Fruit fly (Drosophila melanogaster) whole organism, embryonic: ENCODE data around the gene CG42305.

Experiments
- ATbp ChIP-seq: fragments of 200-800 bp; sonication (Bioruptor generic); optimal IDR thresholded peaks from 2 replicates; lab custom pipeline; 2017; ENCODE audit warnings: missing biosample characterization, mild to moderate bottlenecking, missing genetic modification characterization, missing genetic modification reagents
- Antp ChIP-seq: fragments of 200-800 bp; sonication (Bioruptor generic); optimal IDR thresholded peaks from 3 replicates; lab custom pipeline; 2016; ENCODE audit warnings: missing biosample characterization, missing genetic modification characterization
- Atf3 ChIP-seq: fragments of 200-800 bp; sonication (Bioruptor generic); optimal IDR thresholded peaks from 3 replicates; lab custom pipeline; 2016; ENCODE audit warnings: missing biosample characterization, missing genetic modification characterization
- CG10147 ChIP-seq: fragments of 200-800 bp; sonication (Bioruptor generic); optimal IDR thresholded peaks from 2 replicates; lab custom pipeline; 2019; ENCODE audit warnings: missing biosample characterization, mild to moderate bottlenecking, missing genetic modification characterization, moderate library complexity
- CG10565 ChIP-seq: fragments of 200-800 bp; sonication (Bioruptor generic); optimal IDR thresholded peaks from 3 replicates; lab custom pipeline; 2016; ENCODE audit warnings: missing biosample characterization, mild to moderate bottlenecking, missing genetic modification characterization
- CG10654 ChIP-seq: fragments of 200-800 bp; sonication (Bioruptor generic); optimal IDR thresholded peaks from 2 replicates; lab custom pipeline; 2016; ENCODE audit warnings: missing biosample characterization, missing genetic modification characterization
- CG11504 ChIP-seq: fragments of 200-800 bp; sonication (Bioruptor generic); optimal IDR thresholded peaks from 3 replicates; lab custom pipeline; 2019; ENCODE audit warnings: missing biosample characterization, mild to moderate bottlenecking, missing genetic modification characterization, moderate library complexity
- CG11560 ChIP-seq: fragments of 200-800 bp; sonication (Bioruptor generic); IDR thresholded peaks from 3 replicates; pipeline ENCODE4 v1.3.6; 2022; ENCODE audit warnings: missing biosample characterization, missing genetic modification characterization
- CG11696 ChIP-seq: fragments of 200-800 bp; sonication (Bioruptor generic); IDR thresholded peaks from 2 replicates; pipeline ENCODE4 v1.3.6; 2022; ENCODE audit warnings: missing biosample characterization, missing genetic modification characterization
- CG1233 ChIP-seq: fragments of 200-800 bp; sonication (Bioruptor generic); optimal IDR thresholded peaks from 4 replicates; lab custom pipeline; 2018; ENCODE audit warnings: missing biosample characterization, mild to moderate bottlenecking, missing genetic modification characterization
- CG13296 ChIP-seq: fragments of 200-800 bp; sonication (Bioruptor generic); optimal IDR thresholded peaks from 3 replicates; lab custom pipeline; 2018; ENCODE audit warnings: missing biosample characterization, mild to moderate bottlenecking, missing genetic modification characterization
- CG13775 ChIP-seq: fragments of 200-800 bp; sonication (Bioruptor generic); optimal IDR thresholded peaks from 3 replicates; lab custom pipeline; 2017; ENCODE audit warnings: missing biosample characterization, mild to moderate bottlenecking, missing genetic modification characterization
- CG14860 ChIP-seq: fragments of 200-800 bp; sonication (Bioruptor generic); IDR thresholded peaks from 3 replicates; pipeline ENCODE4 v1.3.6; 2022; ENCODE audit warnings: missing biosample characterization, missing genetic modification characterization; ENCODE audit not compliant: partially characterized antibody
- CG15601 ChIP-seq: fragments of 200-800 bp; sonication (Bioruptor generic); optimal IDR thresholded peaks from 3 replicates; lab custom pipeline; 2019; ENCODE audit warnings: missing biosample characterization, mild to moderate bottlenecking, missing genetic modification characterization, moderate library complexity
- CG16813 ChIP-seq: fragments of 200-800 bp; sonication (Bioruptor generic); IDR thresholded peaks from 3 replicates; pipeline ENCODE4 v1.3.6; 2022; ENCODE audit warnings: missing biosample characterization, missing genetic modification characterization; ENCODE audit not compliant: partially characterized antibody
- CG18619 ChIP-seq: fragments of 200-800 bp; sonication (Bioruptor generic); optimal IDR thresholded peaks from 3 replicates; lab custom pipeline; 2017; ENCODE audit warnings: missing biosample characterization, mild to moderate bottlenecking, missing genetic modification characterization
- CG3847 ChIP-seq: fragments of 200-800 bp; sonication (Bioruptor generic); IDR thresholded peaks from 2 replicates; pipeline ENCODE4 v1.3.6; 2022; ENCODE audit warnings: missing biosample characterization, missing genetic modification characterization
- CG4617 ChIP-seq: fragments of 200-800 bp; sonication (Bioruptor generic); optimal IDR thresholded peaks from 3 replicates; lab custom pipeline; 2016; ENCODE audit warnings: missing biosample characterization, missing genetic modification characterization, borderline replicate concordance
- CG5245 ChIP-seq: fragments of 200-800 bp; sonication (Bioruptor generic); optimal IDR thresholded peaks from 3 replicates; lab custom pipeline; 2016; ENCODE audit warnings: missing biosample characterization, missing genetic modification characterization
- CG6254 ChIP-seq: fragments of 200-800 bp; sonication (Bioruptor generic); optimal IDR thresholded peaks from 3 replicates; lab custom pipeline; 2017; ENCODE audit warnings: mild to moderate bottlenecking, missing biosample characterization, missing genetic modification reagents, missing genetic modification characterization
- CG6272 ChIP-seq: fragments of 200-800 bp; sonication (Bioruptor generic); IDR thresholded peaks from 2 replicates; pipeline ENCODE4 v1.3.6; 2022; ENCODE audit warnings: missing biosample characterization, missing genetic modification characterization
- CG7786 ChIP-seq: fragments of 200-800 bp; sonication (Bioruptor generic); optimal IDR thresholded peaks from 2 replicates; lab custom pipeline; 2016; ENCODE audit warnings: missing biosample characterization, missing genetic modification characterization
- CG7963 ChIP-seq: fragments of 200-800 bp; sonication (Bioruptor generic); IDR thresholded peaks from 3 replicates; pipeline ENCODE4 v1.3.6; 2022; ENCODE audit warnings: missing biosample characterization, missing genetic modification characterization; ENCODE audit not compliant: partially characterized antibody
- CG9215 ChIP-seq: fragments of 200-800 bp; sonication (Bioruptor generic); IDR thresholded peaks from 2 replicates; pipeline ENCODE4 v1.3.6; 2022; ENCODE audit warnings: missing biosample characterization, missing genetic modification characterization
- Deaf1 ChIP-seq: fragments of 200-800 bp; optimal IDR thresholded peaks from 3 replicates; lab custom pipeline; 2019; ENCODE audit warnings: missing biosample characterization, mild to moderate bottlenecking, missing genetic modification characterization, moderate library complexity
- Doc3 ChIP-seq: fragments of 200-800 bp; sonication (Bioruptor generic); IDR thresholded peaks from 3 replicates; pipeline ENCODE4 v1.3.6; 2022; ENCODE audit warnings: missing biosample characterization, missing genetic modification characterization; ENCODE audit not compliant: partially characterized antibody
- HLH3B ChIP-seq: fragments of 200-800 bp; sonication (Bioruptor generic); IDR thresholded peaks from 2 replicates; pipeline ENCODE4 v1.3.6; 2022; ENCODE audit warnings: missing biosample characterization, missing genetic modification characterization
- HmgD ChIP-seq: fragments of 200-800 bp; sonication (Bioruptor generic); optimal IDR thresholded peaks from 3 replicates; lab custom pipeline; 2016; ENCODE audit warnings: missing biosample characterization, missing genetic modification characterization
- Hr3 ChIP-seq: fragments of 200-800 bp; sonication (Bioruptor generic); optimal IDR thresholded peaks from 3 replicates; lab custom pipeline; 2016; ENCODE audit warnings: missing biosample characterization, missing genetic modification characterization
- Hr78 ChIP-seq, 2 experiments: fragments of 200-800 bp in 1 of 2; fragments of >200 bp in 1 of 2; sonication (Bioruptor generic) in 1 of 2; optimal IDR thresholded peaks; 2 replicates each; lab custom pipeline; 2017 to 2019; ENCODE audit warnings: missing biosample characterization in 2 of 2, missing genetic modification characterization in 2 of 2, mild to moderate bottlenecking in 1 of 2, moderate library complexity in 1 of 2
- MTF-1 ChIP-seq: fragments of 200-800 bp; sonication (Bioruptor generic); optimal IDR thresholded peaks from 2 replicates; lab custom pipeline; 2018; ENCODE audit warnings: missing biosample characterization, mild to moderate bottlenecking, missing genetic modification characterization, borderline replicate concordance
- Side ChIP-seq: fragments of 200-800 bp; sonication (Bioruptor generic); optimal IDR thresholded peaks from 2 replicates; lab custom pipeline; 2016; ENCODE audit warnings: missing biosample characterization, missing genetic modification characterization
- Xbp1 ChIP-seq: fragments of 200-800 bp; sonication (Bioruptor generic); optimal IDR thresholded peaks from 3 replicates; lab custom pipeline; 2016; ENCODE audit warnings: missing biosample characterization, mild to moderate bottlenecking, missing genetic modification characterization
- ab ChIP-seq: fragments of 200-800 bp; sonication (Bioruptor generic); optimal IDR thresholded peaks from 2 replicates; lab custom pipeline; 2016; ENCODE audit warnings: missing biosample characterization, missing genetic modification characterization
- ap ChIP-seq: fragments of 200-800 bp; sonication (Bioruptor generic); IDR thresholded peaks from 2 replicates; pipeline ENCODE4 v1.3.6; 2022; ENCODE audit warnings: missing biosample characterization, missing genetic modification characterization
- ash1 ChIP-seq: fragments of 200-800 bp; sonication (Bioruptor generic); optimal IDR thresholded peaks from 2 replicates; lab custom pipeline; 2018; ENCODE audit warnings: missing biosample characterization, mild to moderate bottlenecking, missing genetic modification characterization
- btn ChIP-seq: fragments of 200-800 bp; sonication (Bioruptor generic); optimal IDR thresholded peaks from 2 replicates; lab custom pipeline; 2016; ENCODE audit warnings: missing biosample characterization, missing genetic modification characterization
- ci ChIP-seq: fragments of 200-800 bp; sonication (Bioruptor generic); IDR thresholded peaks from 3 replicates; pipeline ENCODE4 v1.3.6; 2022; ENCODE audit warnings: missing biosample characterization, missing genetic modification characterization
- eve ChIP-seq, 2 experiments: fragments of >200 bp; optimal IDR thresholded peaks; 2 replicates each; lab custom pipeline; 2017; ENCODE audit warnings: missing biosample characterization in 2 of 2, missing genetic modification characterization in 2 of 2
- fd96Cb ChIP-seq: fragments of 200-800 bp; sonication (Bioruptor generic); optimal IDR thresholded peaks from 2 replicates; lab custom pipeline; 2018; ENCODE audit warnings: missing biosample characterization, mild to moderate bottlenecking, missing genetic modification characterization, moderate library complexity
- ind ChIP-seq: fragments of 200-800 bp; sonication (Bioruptor generic); optimal IDR thresholded peaks from 3 replicates; lab custom pipeline; 2016; ENCODE audit warnings: missing biosample characterization, missing genetic modification characterization
- lov ChIP-seq, 2 experiments: fragments of 200-800 bp in 1 of 2; fragments of >200 bp in 1 of 2; sonication (Bioruptor generic) in 1 of 2; IDR thresholded peaks in 1 of 2; optimal IDR thresholded peaks in 1 of 2; 2 replicates in 1 of 2; 3 replicates in 1 of 2; pipeline versions ENCODE4 v1.3.6 to Lab custom; 2017 to 2022; ENCODE audit warnings: missing biosample characterization in 1 of 2, missing genetic modification characterization in 1 of 2
- pfk ChIP-seq: fragments of 200-800 bp; sonication (Bioruptor generic); optimal IDR thresholded peaks from 2 replicates; lab custom pipeline; 2018; ENCODE audit warnings: missing biosample characterization, mild to moderate bottlenecking, missing genetic modification characterization, moderate library complexity
- sisA ChIP-seq: fragments of 200-800 bp; sonication (Bioruptor generic); IDR thresholded peaks from 2 replicates; pipeline ENCODE4 v1.3.6; 2022; ENCODE audit warnings: missing biosample characterization, missing genetic modification characterization
- slbo ChIP-seq: fragments of 200-800 bp; sonication (Bioruptor generic); IDR thresholded peaks from 2 replicates; pipeline ENCODE4 v1.3.6; 2022; ENCODE audit warnings: missing biosample characterization, missing genetic modification characterization
- ssp ChIP-seq: fragments of 200-800 bp; sonication (Bioruptor generic); IDR thresholded peaks from 2 replicates; pipeline ENCODE4 v1.3.6; 2022; ENCODE audit warnings: missing biosample characterization, missing genetic modification characterization
- ttk ChIP-seq: fragments of 200-800 bp; sonication (Bioruptor generic); IDR thresholded peaks from 2 replicates; pipeline ENCODE4 v2.1.2; 2022; ENCODE audit warnings: missing biosample characterization, missing genetic modification characterization
- tup ChIP-seq: fragments of 200-800 bp; sonication (Bioruptor generic); optimal IDR thresholded peaks from 2 replicates; lab custom pipeline; 2016; ENCODE audit warnings: missing biosample characterization, mild to moderate bottlenecking, missing genetic modification characterization, moderate library complexity
- wdn ChIP-seq: fragments of 200-800 bp; sonication (Bioruptor generic); IDR thresholded peaks from 2 replicates; pipeline ENCODE4 v1.3.6; 2022; ENCODE audit warnings: missing biosample characterization, missing genetic modification characterization
- z ChIP-seq: fragments of 200-800 bp; sonication (Bioruptor generic); IDR thresholded peaks from 3 replicates; pipeline ENCODE4 v1.3.6; 2022; ENCODE audit warnings: missing biosample characterization, missing genetic modification characterization

CG42305 gene

DNA sequence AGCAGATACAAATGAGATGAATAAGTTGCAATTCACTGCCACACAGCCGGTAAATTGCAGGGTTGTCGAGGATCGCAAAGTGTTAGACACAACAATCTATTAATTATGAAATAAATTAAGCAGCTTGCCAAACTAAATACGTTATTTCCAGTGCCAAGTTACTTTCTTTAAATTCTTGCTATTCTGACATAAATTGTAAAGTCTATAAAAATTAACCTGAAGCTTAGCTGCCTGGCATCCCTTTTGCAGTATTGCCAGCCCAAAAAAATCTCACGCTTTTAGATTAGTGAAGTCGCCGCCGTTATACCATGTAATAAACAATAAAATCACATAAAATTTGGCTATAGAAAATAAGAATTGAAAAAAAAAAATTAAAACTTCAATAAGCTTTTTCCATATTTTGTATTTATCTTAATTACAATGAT is 45.2 kb downstream of the CG42305 start (continued):
- TF ChIP-seq Doc3 (GFP tag; lab: Robert Waterston, UW) = no peak
- peak; percentile 72 for TF ChIP-seq ttk (GFP tag; lab: Robert Waterston, UW)
- TF ChIP-seq ash1 (GFP tag; lab: Kevin White, UChicago) = no peak
- peak; percentile 67 for TF ChIP-seq Deaf1 (tag; lab: Kevin White, UChicago)
- peak; percentile 87 for TF ChIP-seq CG18619 (GFP tag; lab: Kevin White, UChicago)
- TF ChIP-seq CG10147 (GFP tag; lab: Kevin White, UChicago) = peak; percentile 82
- peak; percentile 87 for TF ChIP-seq CG15601 (tag; lab: Kevin White, UChicago)
- peak; percentile 69 for TF ChIP-seq Antp (GFP tag; lab: Kevin White, UChicago)
- peak; percentile 93 for TF ChIP-seq CG11504 (tag; lab: Kevin White, UChicago)
- TF ChIP-seq ab (GFP tag; lab: Kevin White, UChicago) = peak; percentile 63
- TF ChIP-seq Hr78 (GFP tag; optimal IDR thresholded peaks at IDR 0.05; lab: Kevin White, UChicago) = no peak
- TF ChIP-seq CG6254 (GFP tag; lab: Kevin White, UChicago) = peak; percentile 84
- 0 out of 3 replicates have a peak, but pooled peaks have one; percentile 35 for TF ChIP-seq z (GFP tag; lab: Robert Waterston, UW)
- TF ChIP-seq CG13775 = peak; percentile 87
- TF ChIP-seq btn (GFP tag; lab: Kevin White, UChicago) = peak; percentile 30
- peak; percentile 94 for TF ChIP-seq slbo
- peak; percentile 90 for TF ChIP-seq CG1233 (GFP tag; lab: Kevin White, UChicago)
- no peak for TF ChIP-seq CG7963 (GFP tag; lab: Robert Waterston, UW)
- peak; percentile 96 for TF ChIP-seq ci (GFP tag; lab: Robert Waterston, UW)
- peak; percentile 88 for TF ChIP-seq wdn (GFP tag; lab: Robert Waterston, UW)
- peak; percentile 72 for TF ChIP-seq ssp (GFP tag; lab: Robert Waterston, UW)
- peak; percentile 48 for TF ChIP-seq HmgD (GFP tag; lab: Kevin White, UChicago)
- peak; percentile 86 for TF ChIP-seq CG11696
- no peak for TF ChIP-seq lov (optimal IDR thresholded peaks at IDR 0.05; lab: Kevin White, UChicago)
- TF ChIP-seq lov (GFP tag; IDR thresholded peaks at IDR 0.05; lab: Robert Waterston, UW) = peak; percentile 85; the same call in 2 of the 3 replicates
- peak; percentile 87 for TF ChIP-seq Hr3 (GFP tag; lab: Kevin White, UChicago)
- peak; percentile 64 for TF ChIP-seq CG5245
- TF ChIP-seq ind (GFP tag; lab: Kevin White, UChicago) = peak; percentile 91
- peak; percentile 70 for TF ChIP-seq Side (GFP tag; lab: Kevin White, UChicago)
- peak; percentile 94 for TF ChIP-seq Xbp1 (GFP tag; lab: Kevin White, UChicago)
- peak; percentile 91 for TF ChIP-seq CG3847
- TF ChIP-seq CG13296 (GFP tag; lab: Kevin White, UChicago) = peak; percentile 93
- TF ChIP-seq CG16813 (GFP tag; lab: Robert Waterston, UW) = no peak
- peak; percentile 91 for TF ChIP-seq ATbp (GFP tag; lab: Kevin White, UChicago)
- peak; percentile 81 for TF ChIP-seq ap (GFP tag; lab: Robert Waterston, UW)
- peak; percentile 95 for TF ChIP-seq tup (GFP tag; lab: Kevin White, UChicago)
- peak; percentile 81 for TF ChIP-seq Atf3 (GFP tag; lab: Kevin White, UChicago)
- 0 out of 3 replicates have a peak, but pooled peaks have one; percentile 11 for TF ChIP-seq CG14860
- peak; percentile 88 for TF ChIP-seq CG7786 (GFP tag; lab: Kevin White, UChicago)
- TF ChIP-seq MTF-1 = peak; percentile 80
- peak; percentile 33; the same call in 1 of the 3 replicates for TF ChIP-seq CG11560 (tag; lab: Robert Waterston, UW)
- TF ChIP-seq eve (GFP tag; optimal IDR thresholded peaks at IDR 0.05; lab: Kevin White, UChicago) = no peak
- TF ChIP-seq fd96Cb (tag; lab: Kevin White, UChicago) = peak; percentile 89
- TF ChIP-seq CG9215 (GFP tag; lab: Robert Waterston, UW) = peak; percentile 99
- TF ChIP-seq pfk (GFP tag; lab: Kevin White, UChicago) = no peak
- peak; percentile 84 for TF ChIP-seq sisA (GFP tag; lab: Robert Waterston, UW)
- peak; percentile 72 for TF ChIP-seq CG4617 (GFP tag; lab: Kevin White, UChicago)
- TF ChIP-seq HLH3B (GFP tag; lab: Robert Waterston, UW) = peak; percentile 87
- TF ChIP-seq CG10565 (GFP tag; lab: Kevin White, UChicago) = no peak
- peak; percentile 87 for TF ChIP-seq CG6272 (GFP tag; lab: Robert Waterston, UW)
- TF ChIP-seq CG10654 = peak; percentile 84
